Fruit fly (Drosophila melanogaster): ENCODE data around the gene CG4607.

DNA sequence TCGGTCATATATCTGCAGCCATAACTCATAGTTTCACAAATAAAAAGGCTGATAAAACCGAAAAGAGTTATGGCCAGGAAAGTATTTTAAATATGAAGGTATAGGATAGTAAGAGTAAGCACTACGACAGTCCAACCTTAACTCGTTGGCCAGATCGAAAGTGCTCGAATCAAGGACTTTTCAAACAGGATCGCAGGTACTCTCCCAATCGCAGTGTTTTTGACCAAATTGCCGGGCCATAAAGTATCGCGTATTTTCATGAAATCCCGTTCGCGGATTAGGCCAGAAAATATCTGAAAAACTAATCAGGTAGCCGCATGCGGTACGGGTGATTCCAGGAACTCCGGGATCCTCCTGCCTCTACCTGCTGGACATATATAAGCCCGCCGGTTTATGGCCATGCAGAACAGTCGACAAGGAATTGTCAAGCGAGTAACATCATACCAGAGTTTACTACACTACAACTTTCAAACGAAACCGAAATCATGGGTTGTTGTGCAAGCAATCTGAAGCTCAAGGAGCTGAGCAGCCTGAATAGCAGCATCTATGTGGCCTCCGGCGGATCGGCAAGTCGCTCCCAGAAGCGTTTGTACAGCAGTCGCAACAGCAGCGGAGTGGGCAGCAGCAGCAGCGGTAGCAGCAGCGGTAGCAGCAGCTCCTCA, 28.9 kb upstream of the CG4607 start, which contains the start of gene CG14427:
- TF ChIP-seq fd96Ca (GFP tag; IDR thresholded peaks at IDR 0.05) (no peak), Ets98B (GFP tag; IDR thresholded peaks at IDR 0.05) (no peak), CG15710 (tag; optimal IDR thresholded peaks at IDR 0.05) (no peak), rn (GFP tag; IDR thresholded peaks at IDR 0.05) (no peak), Pif1A (GFP tag; optimal IDR thresholded peaks at IDR 0.05) (no peak), gl (tag; optimal IDR thresholded peaks at IDR 0.05) (no peak), Snoo (tag; optimal IDR thresholded peaks at IDR 0.05) (no peak), D1 (tag; optimal IDR thresholded peaks at IDR 0.05) (no peak)

Data from whole organism, pupa.